Worm (Caenorhabditis elegans): Measurements from ENCODE around the gene nape-1.

DNA sequence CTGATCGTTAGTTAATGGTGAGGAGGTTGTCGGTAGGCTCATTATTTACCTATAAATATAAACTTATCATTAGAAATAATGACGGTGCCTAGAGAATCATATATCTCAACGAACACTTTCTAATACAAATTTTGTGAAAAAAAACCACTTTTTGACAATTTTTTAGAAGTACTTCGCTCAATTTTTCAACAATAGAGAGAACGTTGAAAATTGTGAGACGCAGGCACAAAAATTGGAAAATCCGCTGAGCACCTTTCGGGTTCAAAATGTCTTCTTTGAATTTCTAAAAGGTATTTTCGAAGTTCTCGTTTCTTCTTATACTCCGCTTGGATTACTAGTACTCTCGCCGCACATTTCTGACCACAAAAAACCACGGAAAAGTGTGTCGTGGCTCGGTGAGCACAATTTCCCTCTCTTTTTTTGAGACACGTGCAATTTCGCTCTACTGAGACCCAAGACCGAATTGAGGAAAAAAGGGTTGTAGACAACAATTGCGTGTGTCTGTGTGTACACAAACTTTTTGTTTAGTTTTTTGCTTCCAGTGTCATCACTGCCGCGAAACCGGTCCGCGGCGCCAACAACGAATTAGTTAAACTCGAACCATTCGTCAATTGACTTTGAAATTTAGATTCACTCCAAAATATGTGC is at the start of gene nape-1:
- TF ChIP-seq him-1 (tag; optimal IDR thresholded peaks at IDR 0.05) (no peak), dao-5 (tag; optimal IDR thresholded peaks at IDR 0.05) (no peak)

Measured in whole organism, L4/young adult.